Worm (Caenorhabditis elegans): ENCODE results near the gene lgc-42.

The lgc-42 gene

ce11 chrIII:1997569-1997968 lies at the start of gene lgc-42:
Gene lgc-42, plus strand, starts transcription at chrIII:1997869.
- TF ChIP-seq unc-62 (GFP tag; optimal IDR thresholded peaks at IDR 0.05), result no peak

DNA sequence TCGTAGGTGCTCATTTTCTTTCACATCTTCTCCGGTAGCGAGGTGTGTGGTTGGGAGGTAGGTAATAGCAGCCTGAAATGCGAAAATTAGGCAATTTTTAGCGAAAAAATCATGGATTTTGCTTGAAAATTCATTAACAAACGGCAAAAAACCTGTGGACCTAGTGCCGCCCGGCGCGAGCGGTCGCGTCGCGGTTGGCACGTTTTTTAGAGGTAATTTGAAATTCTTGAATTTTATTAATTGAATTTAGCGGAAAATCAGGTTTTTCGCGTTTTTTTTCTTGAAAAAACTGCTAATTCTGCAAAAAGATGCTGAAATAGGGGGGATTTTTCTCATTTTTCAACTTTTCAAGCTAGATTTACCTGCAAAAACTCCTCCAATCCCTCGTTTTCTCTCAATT lies 48.3 kb upstream of the lgc-42 start:
- TF ChIP-seq unc-62 (GFP tag; optimal IDR thresholded peaks at IDR 0.05), result no peak

- TF ChIP-seq unc-62 (GFP tag; optimal IDR thresholded peaks at IDR 0.05), result no peak
These were observed 47.4 kb upstream of the lgc-42 start, which contains the start of the genes polh-1 and rps-22 for ce11 chrIII:1950236-1950635. Gene polh-1, minus strand, starts transcription at chrIII:1950269. Gene rps-22, plus strand, starts transcription at chrIII:1950535.

DNA sequence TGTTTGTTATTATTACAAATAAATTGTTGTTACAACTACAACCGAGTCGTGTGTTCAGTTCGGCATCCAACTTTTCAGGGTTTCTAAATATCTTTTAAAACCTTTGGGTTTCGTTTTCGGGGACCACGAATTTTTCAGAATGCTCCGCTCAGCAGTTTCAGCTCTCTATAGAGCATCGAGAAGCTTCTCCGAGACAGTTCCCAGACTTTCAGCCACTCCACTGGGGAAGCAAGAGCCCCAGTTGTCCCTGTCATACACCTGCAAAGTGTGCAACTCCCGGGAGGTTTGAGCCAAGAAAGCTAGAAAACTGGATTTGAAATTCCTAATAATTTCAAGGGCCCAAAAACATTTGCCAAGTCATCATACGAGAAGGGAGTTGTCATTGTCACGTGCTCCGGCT lies 46.3 kb upstream of the lgc-42 start, which contains the start of gene F53A3.7:
Gene F53A3.7, plus strand, starts transcription at position 139 of the 400 bp plus-strand sequence.
- TF ChIP-seq unc-62 (GFP tag; optimal IDR thresholded peaks at IDR 0.05), result no peak

DNA sequence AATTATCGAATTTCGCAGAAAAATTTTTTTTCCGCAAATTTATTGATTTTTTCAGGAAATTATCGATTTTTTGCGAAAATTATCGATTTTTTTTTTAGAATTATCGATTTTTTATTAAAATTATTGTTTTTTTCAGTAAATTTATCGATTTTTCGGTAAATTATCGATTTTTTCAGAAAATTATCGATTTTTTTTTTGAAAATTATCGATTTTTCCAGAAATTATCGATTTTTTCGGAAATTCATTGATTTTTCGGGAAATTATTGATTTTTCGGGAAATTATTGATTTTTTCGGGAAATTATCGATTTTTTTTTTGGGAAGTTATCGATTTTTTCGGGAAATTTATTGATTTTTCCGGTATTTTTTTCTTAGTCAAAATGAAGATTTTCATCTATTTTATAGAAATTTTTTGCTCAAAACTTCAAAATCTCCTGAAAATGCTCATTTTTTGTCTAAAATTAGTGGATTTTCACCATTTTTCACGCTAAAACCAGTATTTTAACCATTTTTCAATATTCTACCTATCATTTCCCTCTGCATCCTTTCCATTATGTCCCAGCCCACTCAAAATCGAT lies 42.1 kb upstream of the lgc-42 start:
- TF ChIP-seq unc-62 (GFP tag; optimal IDR thresholded peaks at IDR 0.05), result no peak

DNA sequence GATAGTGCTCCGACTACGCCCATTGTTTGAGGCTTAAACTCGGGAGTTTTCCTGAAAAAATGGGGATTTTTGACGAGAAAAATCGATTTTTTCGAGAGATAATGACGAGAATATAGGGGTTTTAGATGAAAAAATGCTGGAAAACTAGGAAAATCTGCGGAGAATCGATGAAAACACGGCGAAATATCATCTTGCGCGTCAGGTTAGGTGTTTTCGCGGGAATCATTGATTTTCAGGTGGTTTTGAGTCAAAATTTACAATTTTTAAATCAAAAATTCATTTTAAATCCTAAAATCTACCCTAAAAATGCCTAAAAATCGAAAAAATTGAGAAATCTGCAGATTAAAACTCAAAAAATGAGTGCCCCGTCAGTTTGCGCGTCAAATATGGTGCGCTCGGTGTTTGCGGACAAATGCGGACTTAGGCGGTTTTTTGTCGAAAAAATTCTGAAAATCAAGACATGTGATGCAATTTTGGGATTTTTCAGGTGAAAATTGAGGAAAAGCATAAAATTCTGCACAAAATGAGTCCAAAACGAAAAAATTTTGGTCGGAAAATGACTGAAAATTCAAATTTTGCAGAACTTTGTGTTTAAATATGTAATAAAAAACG lies 35.7 kb upstream of the lgc-42 start, which contains the start of gene mboa-6:
Gene mboa-6, minus strand, starts transcription at position 51 of the 612 bp plus-strand sequence.
- no peak for TF ChIP-seq unc-62 (GFP tag; optimal IDR thresholded peaks at IDR 0.05)

DNA sequence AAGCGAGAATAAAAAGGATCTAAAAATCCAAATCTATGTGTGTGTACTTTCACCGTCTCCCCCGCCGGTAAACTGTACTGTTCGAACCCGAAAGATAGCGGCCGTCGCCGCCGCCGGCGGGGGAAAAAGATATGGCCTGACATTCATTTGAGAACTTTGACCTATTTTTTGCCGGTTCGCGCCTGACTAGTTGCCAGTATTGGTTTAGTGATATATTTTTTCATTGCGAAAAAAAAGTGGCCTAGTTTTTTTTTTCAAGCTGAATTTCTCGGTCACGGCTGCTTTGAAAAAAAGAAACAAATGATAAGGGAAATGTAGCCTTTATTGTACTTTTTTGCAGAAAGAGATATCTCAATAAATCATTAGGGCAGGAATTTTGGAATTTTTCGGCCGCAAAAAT lies 35.1 kb upstream of the lgc-42 start:
- no peak for TF ChIP-seq unc-62 (GFP tag; optimal IDR thresholded peaks at IDR 0.05)

- no peak for TF ChIP-seq unc-62 (GFP tag; optimal IDR thresholded peaks at IDR 0.05)
These were observed 34.5 kb upstream of the lgc-42 start for ce11 chrIII:1963128-1963527.

ce11 chrIII:1969802-1970201 lies 27.9 kb upstream of the lgc-42 start, which contains the start of gene moa-1:
Gene moa-1, minus strand, starts transcription at chrIII:1969902.
- TF ChIP-seq unc-62 (GFP tag; optimal IDR thresholded peaks at IDR 0.05), result no peak

DNA sequence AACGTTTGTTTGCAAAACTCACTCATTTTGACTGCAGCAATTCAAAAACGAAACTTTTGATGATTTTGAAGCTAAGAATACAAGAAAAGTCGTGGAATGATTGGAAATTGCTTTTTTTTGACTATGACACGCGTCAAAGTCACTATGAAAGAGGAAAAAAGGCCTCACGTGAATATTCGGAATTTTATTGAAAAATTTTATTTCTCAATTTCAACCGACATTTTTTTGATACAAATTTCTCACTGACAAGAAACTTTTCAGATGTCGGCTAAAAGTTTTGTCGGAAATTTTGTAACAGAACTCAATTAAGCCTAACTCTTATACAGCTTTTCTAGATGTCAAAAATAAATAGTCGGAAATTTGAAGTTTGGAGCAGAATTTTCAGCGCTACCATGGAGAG lies 27.2 kb upstream of the lgc-42 start, which contains the start of gene R155.5:
Gene R155.5, minus strand, starts transcription at position 101 of the 400 bp plus-strand sequence.
- no peak for TF ChIP-seq unc-62 (GFP tag; optimal IDR thresholded peaks at IDR 0.05)

- TF ChIP-seq unc-62 (GFP tag; optimal IDR thresholded peaks at IDR 0.05), result no peak
These were observed 21.7 kb upstream of the lgc-42 start for ce11 chrIII:1975992-1976391.

- TF ChIP-seq unc-62 (GFP tag; optimal IDR thresholded peaks at IDR 0.05), result no peak
These were observed 21.0 kb upstream of the lgc-42 start, which contains the start of gene R155.3 for ce11 chrIII:1976642-1977041. Gene R155.3, minus strand, starts transcription at chrIII:1976742.

DNA sequence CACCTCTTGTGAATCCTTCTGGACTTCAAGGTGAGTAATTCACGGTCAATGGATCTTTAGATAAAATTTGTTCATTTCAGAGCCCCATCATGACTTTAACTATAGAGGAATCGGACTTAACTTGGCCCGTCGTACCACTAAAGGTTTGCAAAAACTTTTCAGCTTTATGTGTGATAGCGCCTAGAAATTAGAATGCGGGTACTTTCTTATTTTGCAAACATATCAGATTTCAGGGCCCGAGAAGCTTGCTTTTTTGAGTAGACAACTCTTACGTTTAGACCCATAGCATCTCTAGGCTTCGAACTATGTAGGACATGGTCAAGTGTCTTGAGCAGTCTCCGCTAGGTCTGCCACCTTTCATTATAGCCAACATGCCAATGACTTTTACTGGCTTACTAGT lies 20.2 kb upstream of the lgc-42 start:
- no peak for TF ChIP-seq unc-62 (GFP tag; optimal IDR thresholded peaks at IDR 0.05)

DNA sequence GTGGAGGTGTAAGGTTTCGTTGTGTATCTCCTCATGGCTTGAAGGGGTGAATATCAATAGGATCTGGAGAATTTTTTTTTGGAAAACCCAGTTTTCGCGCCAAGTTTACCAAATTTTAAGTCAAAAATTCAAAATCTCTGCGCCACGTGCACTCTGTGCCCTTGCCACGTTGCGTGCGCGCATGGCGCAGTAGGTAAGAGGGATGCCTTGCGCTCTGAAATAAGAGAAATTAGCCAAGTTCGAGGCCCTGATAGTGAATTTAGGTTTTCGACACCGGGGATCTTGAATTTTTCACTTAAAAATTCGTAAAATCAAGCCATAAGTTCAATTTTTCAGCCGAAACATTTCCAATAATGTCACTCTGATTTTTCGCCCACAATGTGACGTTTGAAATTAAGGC lies 16.2 kb upstream of the lgc-42 start:
- TF ChIP-seq unc-62 (GFP tag; optimal IDR thresholded peaks at IDR 0.05), result no peak

DNA sequence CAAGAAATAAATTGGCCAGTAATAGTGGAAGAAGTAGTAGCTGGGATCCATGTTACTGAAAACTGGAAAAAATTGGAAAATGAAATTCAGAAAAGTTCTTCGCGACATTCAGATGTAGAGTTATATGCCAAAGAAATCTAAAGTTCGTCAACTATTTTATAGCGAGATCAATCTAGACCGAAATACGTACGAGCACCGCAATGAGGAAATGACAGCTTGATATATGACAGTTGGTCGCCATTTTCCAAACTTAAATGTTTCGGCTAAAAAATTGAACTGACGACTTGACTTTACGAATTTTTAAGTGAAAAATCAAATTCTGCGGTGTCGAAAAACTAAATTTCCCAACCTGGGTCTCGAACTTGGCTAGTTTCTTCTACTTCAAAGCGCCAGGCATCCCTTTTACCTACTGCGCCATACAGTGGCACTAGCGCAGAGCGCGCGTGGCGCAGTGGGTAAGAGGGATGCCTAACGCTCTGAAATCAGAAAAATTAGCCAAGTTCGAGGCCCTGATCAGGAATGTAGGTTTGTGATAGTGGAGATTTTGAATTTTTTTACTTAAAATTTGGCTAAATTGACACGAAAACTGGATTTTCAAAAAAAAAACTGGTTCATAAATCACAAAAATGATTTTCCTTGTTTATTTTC lies 14.9 kb upstream of the lgc-42 start, which contains the start of gene srd-66:
Gene srd-66, minus strand, starts transcription at position 51 of the 648 bp plus-strand sequence.
- no peak for TF ChIP-seq unc-62 (GFP tag; optimal IDR thresholded peaks at IDR 0.05)

ce11 chrIII:1984860-1985259 lies 12.8 kb upstream of the lgc-42 start, which contains the start of gene Y39A3B.7:
Gene Y39A3B.7, minus strand, starts transcription at chrIII:1984960.
- TF ChIP-seq unc-62 (GFP tag; optimal IDR thresholded peaks at IDR 0.05), result no peak
